Worm (Caenorhabditis elegans) whole organism, young adult: ENCODE measurements around the gene T08D2.8.
A peak's percentile ranks its signal among the peaks of the same experiment; 100 is the strongest.

Source experiments
- D2030.7 ChIP-seq: fragments of 200-800 bp; sonication (Bioruptor generic); IDR thresholded peaks from 2 replicates; pipeline ENCODE4 v1.3.6; 2022; ENCODE audit warnings: missing genetic modification reagents, missing genetic modification characterization, missing compliant biosample characterization
- F33H1.4 ChIP-seq: fragments of 200-800 bp; sonication (Bioruptor generic); IDR thresholded peaks from 2 replicates; pipeline ENCODE4 v1.3.6; 2022; ENCODE audit warnings: missing genetic modification reagents, missing genetic modification characterization, missing compliant biosample characterization
- F37B4.10 ChIP-seq: fragments of 200-800 bp; sonication (Bioruptor generic); IDR thresholded peaks from 2 replicates; pipeline ENCODE4 v1.3.6; 2022; ENCODE audit warnings: missing genetic modification characterization, missing compliant biosample characterization
- K11D2.4 ChIP-seq: fragments of 200-800 bp; sonication (Bioruptor generic); IDR thresholded peaks from 2 replicates; pipeline ENCODE4 v1.3.6; 2022; ENCODE audit warnings: missing genetic modification reagents, missing genetic modification characterization, missing compliant biosample characterization
- Y56A3A.18 ChIP-seq: fragments of 200-800 bp; sonication (Bioruptor generic); IDR thresholded peaks from 2 replicates; pipeline ENCODE4 v1.3.6; 2022; ENCODE audit warnings: missing genetic modification reagents, missing genetic modification characterization, missing compliant biosample characterization
- Y79H2A.3 ChIP-seq: fragments of 200-800 bp; sonication (Bioruptor generic); conservative IDR thresholded peaks from 2 replicates; pipeline ENCODE4 v1.3.6; 2022; ENCODE audit warnings: missing genetic modification reagents, missing genetic modification characterization, missing compliant biosample characterization
- attf-3 ChIP-seq: fragments of 200-800 bp; sonication (Bioruptor generic); conservative IDR thresholded peaks from 2 replicates; pipeline ENCODE4 v1.3.6; 2022; ENCODE audit warnings: missing genetic modification reagents, missing genetic modification characterization, missing compliant biosample characterization
- bed-1 ChIP-seq: fragments of 200-800 bp; sonication (Bioruptor generic); IDR thresholded peaks from 2 replicates; pipeline ENCODE4 v1.3.6; 2022; ENCODE audit warnings: missing genetic modification reagents, missing genetic modification characterization, missing compliant biosample characterization
- ceh-100 ChIP-seq: fragments of 200-800 bp; sonication (Bioruptor generic); IDR thresholded peaks from 2 replicates; pipeline ENCODE4 v1.3.6; 2022; ENCODE audit warnings: missing genetic modification reagents, missing genetic modification characterization, missing compliant biosample characterization
- ceh-91 ChIP-seq: fragments of 200-800 bp; sonication (Bioruptor generic); IDR thresholded peaks from 2 replicates; pipeline ENCODE4 v1.3.6; 2022; ENCODE audit warnings: missing genetic modification reagents, missing genetic modification characterization, missing compliant biosample characterization
- dox-1 ChIP-seq: fragments of 200-800 bp; sonication (Bioruptor generic); IDR thresholded peaks from 2 replicates; pipeline ENCODE4 v1.3.6; 2022; ENCODE audit warnings: missing genetic modification reagents, missing genetic modification characterization, missing compliant biosample characterization
- egrh-3 ChIP-seq: fragments of 200-800 bp; sonication (Bioruptor generic); IDR thresholded peaks from 2 replicates; pipeline ENCODE4 v1.3.6; 2022; ENCODE audit warnings: missing genetic modification reagents, missing genetic modification characterization, missing compliant biosample characterization
- ekl-4 ChIP-seq: fragments of 200-800 bp; sonication (Bioruptor generic); IDR thresholded peaks from 2 replicates; pipeline ENCODE4 v1.3.6; 2022; ENCODE audit warnings: missing genetic modification reagents, missing genetic modification characterization, missing compliant biosample characterization
- hlh-26 ChIP-seq: fragments of 200-800 bp; sonication (Bioruptor generic); conservative IDR thresholded peaks from 2 replicates; pipeline ENCODE4 v1.3.6; 2022; ENCODE audit warnings: missing genetic modification reagents, missing genetic modification characterization, missing compliant biosample characterization
- hmg-1.2 ChIP-seq: fragments of 200-800 bp; sonication (Bioruptor generic); IDR thresholded peaks from 2 replicates; pipeline ENCODE4 v1.3.6; 2022; ENCODE audit warnings: missing genetic modification reagents, missing genetic modification characterization, missing compliant biosample characterization
- hmg-20 ChIP-seq: fragments of 200-800 bp; sonication (Bioruptor generic); IDR thresholded peaks from 2 replicates; pipeline ENCODE4 v1.3.6; 2022; ENCODE audit warnings: missing genetic modification reagents, missing genetic modification characterization, missing compliant biosample characterization
- hsf-1 ChIP-seq: fragments of 200-800 bp; sonication (Bioruptor generic); IDR thresholded peaks from 2 replicates; pipeline ENCODE4 v1.3.6; 2022; ENCODE audit warnings: missing genetic modification reagents, missing genetic modification characterization, missing compliant biosample characterization
- let-526 ChIP-seq: fragments of 200-800 bp; sonication (Bioruptor generic); IDR thresholded peaks from 2 replicates; pipeline ENCODE4 v1.3.6; 2022; ENCODE audit warnings: missing genetic modification reagents, missing genetic modification characterization, missing compliant biosample characterization
- lsl-1 ChIP-seq: fragments of 200-800 bp; sonication (Bioruptor generic); optimal IDR thresholded peaks from 2 replicates; lab custom pipeline; 2018; ENCODE audit warnings: mild to moderate bottlenecking, missing genetic modification characterization, moderate library complexity, missing compliant biosample characterization
- madf-6 ChIP-seq: fragments of 200-800 bp; sonication (Bioruptor generic); IDR thresholded peaks from 2 replicates; pipeline ENCODE4 v1.3.6; 2022; ENCODE audit warnings: missing genetic modification reagents, missing genetic modification characterization, missing compliant biosample characterization
- madf-8 ChIP-seq: fragments of 200-800 bp; sonication (Bioruptor generic); conservative IDR thresholded peaks from 2 replicates; pipeline ENCODE4 v1.3.6; 2022; ENCODE audit warnings: missing genetic modification reagents, missing genetic modification characterization, missing compliant biosample characterization
- mcd-1 ChIP-seq: fragments of 200-800 bp; sonication (Bioruptor generic); IDR thresholded peaks from 2 replicates; pipeline ENCODE4 v1.3.6; 2022; ENCODE audit warnings: missing genetic modification reagents, missing genetic modification characterization, missing compliant biosample characterization
- nfyb-1 ChIP-seq: fragments of 200-800 bp; sonication (Bioruptor generic); IDR thresholded peaks from 2 replicates; pipeline ENCODE4 v1.3.6; 2022; ENCODE audit warnings: missing genetic modification reagents, missing genetic modification characterization, missing compliant biosample characterization
- nhr-120 ChIP-seq: fragments of 200-800 bp; sonication (Bioruptor generic); IDR thresholded peaks from 2 replicates; pipeline ENCODE4 v1.3.6; 2022; ENCODE audit warnings: missing genetic modification characterization, missing compliant biosample characterization
- nhr-80 ChIP-seq: sonication (generic microtip); optimal IDR thresholded peaks from 2 replicates; lab custom pipeline; 2016; ENCODE audit warnings: missing genetic modification characterization, missing compliant biosample characterization
- pbrm-1 ChIP-seq: fragments of 200-800 bp; sonication (Bioruptor generic); IDR thresholded peaks from 2 replicates; pipeline ENCODE4 v1.3.6; 2022; ENCODE audit warnings: missing genetic modification reagents, missing genetic modification characterization, missing compliant biosample characterization
- pha-4 ChIP-seq: fragments of 150-350 bp; sonication (generic microtip); optimal IDR thresholded peaks from 2 replicates; lab custom pipeline; 2014; ENCODE audit warnings: missing biosample characterization, missing genetic modification reagents, missing genetic modification characterization
- rcor-1 ChIP-seq: fragments of 200-800 bp; sonication (Bioruptor generic); IDR thresholded peaks from 2 replicates; pipeline ENCODE4 v1.3.6; 2022; ENCODE audit warnings: missing genetic modification reagents, missing genetic modification characterization, missing compliant biosample characterization
- sea-2 ChIP-seq: fragments of 200-800 bp; sonication (Bioruptor generic); IDR thresholded peaks from 2 replicates; pipeline ENCODE4 v1.3.6; 2022; ENCODE audit warnings: missing genetic modification characterization, missing compliant biosample characterization
- snpc-1.1 ChIP-seq: sonication (generic microtip); optimal IDR thresholded peaks from 2 replicates; lab custom pipeline; 2017; ENCODE audit warnings: missing genetic modification characterization, mild to moderate bottlenecking, missing compliant biosample characterization, antibody characterized with exemption, moderate library complexity, missing genotype, missing genetic modification reagents; ENCODE audit not compliant: insufficient read depth
- snpc-3.4 ChIP-seq: sonication (generic microtip); optimal IDR thresholded peaks from 2 replicates; lab custom pipeline; 2017; ENCODE audit warnings: missing genetic modification characterization, mild to moderate bottlenecking, missing compliant biosample characterization, antibody characterized with exemption, moderate library complexity, missing genotype, missing genetic modification reagents
- xnd-1 ChIP-seq: sonication (generic microtip); optimal IDR thresholded peaks from 2 replicates; lab custom pipeline; 2016; ENCODE audit warnings: missing genotype, missing genetic modification reagents, missing genetic modification characterization, missing compliant biosample characterization
- zfh-2 ChIP-seq: fragments of 200-800 bp; sonication (Bioruptor generic); conservative IDR thresholded peaks from 2 replicates; pipeline ENCODE4 v1.3.6; 2022; ENCODE audit warnings: missing genetic modification reagents, missing genetic modification characterization, missing compliant biosample characterization
- ztf-22 ChIP-seq: fragments of 200-800 bp; sonication (Bioruptor generic); optimal IDR thresholded peaks from 2 replicates; lab custom pipeline; 2018; ENCODE audit warnings: mild to moderate bottlenecking, missing genetic modification characterization, moderate library complexity, missing compliant biosample characterization
- ztf-28 ChIP-seq: fragments of 200-800 bp; sonication (Bioruptor generic); IDR thresholded peaks from 2 replicates; pipeline ENCODE4 v1.3.6; 2022; ENCODE audit warnings: missing genetic modification reagents, missing genetic modification characterization, missing compliant biosample characterization

T08D2.8 gene

DNA sequence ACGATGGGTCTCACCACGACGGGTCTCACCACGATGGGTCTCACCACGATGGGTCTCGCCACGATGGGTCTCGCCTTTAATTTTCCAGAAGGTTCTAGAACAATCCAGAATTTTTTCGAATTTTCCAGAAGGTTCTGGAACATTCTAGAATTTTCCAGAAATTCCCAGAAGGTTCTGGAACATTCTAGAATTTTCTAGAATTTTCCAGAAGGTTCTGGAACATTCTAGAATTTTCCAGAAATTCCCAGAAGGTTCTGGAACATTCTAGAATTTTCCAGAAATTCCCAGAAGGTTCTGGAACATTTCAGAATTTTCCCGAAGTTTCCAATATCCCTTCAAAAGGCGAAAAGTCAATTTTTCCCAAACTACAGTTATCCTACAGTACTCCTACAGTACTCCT is 23.1 kb upstream of the T08D2.8 start:
- TF ChIP-seq hsf-1 (GFP tag; lab: Robert Waterston, UW) (peak; percentile 98), F33H1.4 (GFP tag; lab: Robert Waterston, UW) (peak; percentile 6; the same call in 1 of the 2 replicates), pbrm-1 (GFP tag; lab: Robert Waterston, UW) (0 out of 2 replicates have a peak, but pooled peaks have one; percentile 47), dox-1 (GFP tag; lab: Robert Waterston, UW) (peak; percentile 82), ekl-4 (GFP tag; lab: Robert Waterston, UW) (0 out of 2 replicates have a peak, but pooled peaks have one; percentile 14), ceh-100 (0 out of 2 replicates have a peak, but pooled peaks have one; percentile 50), Y79H2A.3 (GFP tag; lab: Robert Waterston, UW) (0 out of 2 replicates have a peak, but pooled peaks have one; percentile 26), egrh-3 (GFP tag; lab: Robert Waterston, UW) (0 out of 2 replicates have a peak, but pooled peaks have one; percentile 6), madf-6 (GFP tag; lab: Robert Waterston, UW) (peak; percentile 50; the same call in 1 of the 2 replicates), rcor-1 (GFP tag; lab: Robert Waterston, UW) (peak; percentile 32; the same call in 1 of the 2 replicates)
- TF ChIP-seq, all 124 proteins: peak for 10; not testable (repeated sequence) for 114

DNA sequence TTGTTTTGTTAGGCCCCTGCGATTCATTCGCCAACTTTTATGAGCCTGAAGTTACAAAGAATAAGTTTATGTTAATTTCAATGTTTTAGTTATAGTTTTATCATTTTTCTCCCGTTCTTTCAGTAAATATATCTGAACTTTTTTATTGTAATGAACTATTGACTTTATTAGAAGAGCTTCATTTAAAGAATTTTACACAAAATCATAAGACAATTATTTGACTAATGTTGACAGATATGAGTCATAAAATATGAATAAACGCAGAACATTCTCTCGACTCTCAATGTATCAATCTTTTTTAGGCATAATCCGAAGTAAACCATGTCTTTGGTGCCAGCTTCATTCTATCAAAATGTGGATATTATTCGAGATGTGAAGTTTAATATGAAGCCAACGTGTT is 15.6 kb upstream of the T08D2.8 start, which contains the start of the genes T08D2.5 and T08D2.4:
Gene T08D2.5, plus strand, starts transcription at position 301 of the 400 bp plus-strand sequence.
Gene T08D2.4, plus strand, starts transcription at position 322 of the 400 bp plus-strand sequence.
- TF ChIP-seq snpc-3.4 (tag; lab: Kevin White, UChicago) (no peak), let-526 (GFP tag; lab: Robert Waterston, UW) (no peak), hlh-26 (GFP tag; lab: Robert Waterston, UW) (no peak), ztf-28 (no peak)

DNA sequence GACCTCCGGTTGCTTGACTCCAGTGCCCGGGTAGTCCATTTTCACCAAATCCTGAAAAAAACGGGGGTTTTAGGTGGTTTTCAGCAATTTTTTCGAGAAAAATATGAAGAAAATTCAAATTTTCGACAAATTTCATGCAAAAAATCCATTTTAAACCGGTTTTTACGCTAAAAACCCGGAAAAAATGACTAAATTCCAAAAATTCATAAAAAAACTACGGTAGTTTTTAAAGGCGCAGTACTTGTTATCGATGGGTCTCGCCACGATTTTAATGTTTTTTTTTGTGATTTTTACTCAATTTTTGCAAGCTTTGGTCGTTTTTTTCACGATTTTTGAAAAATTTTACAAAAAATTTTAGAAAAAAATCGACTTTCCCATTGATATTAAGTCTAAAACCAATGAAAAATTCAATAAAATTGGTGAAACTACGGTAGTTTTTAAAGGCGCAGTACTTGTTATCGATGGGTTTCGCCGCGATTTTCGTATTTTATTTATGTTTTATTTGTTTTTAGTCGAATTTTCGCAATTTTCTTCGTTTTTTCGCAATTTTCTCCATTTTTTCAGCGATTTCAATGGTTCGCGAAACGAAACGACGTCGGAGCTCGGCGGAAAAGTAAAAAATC is 10.4 kb upstream of the T08D2.8 start, which contains the start of the genes T08D2.6 and chkr-1:
Gene T08D2.6, minus strand, starts transcription at position 51 of the 623 bp plus-strand sequence.
Gene chkr-1, plus strand, starts transcription at position 573 of the 623 bp plus-strand sequence.
- TF ChIP-seq F33H1.4 (GFP tag; lab: Robert Waterston, UW) (peak; percentile 93), madf-8 (GFP tag; lab: Robert Waterston, UW) (peak; percentile 47), D2030.7 (GFP tag; lab: Robert Waterston, UW) (peak; percentile 80), hmg-1.2 (GFP tag; lab: Robert Waterston, UW) (0 out of 2 replicates have a peak, but pooled peaks have one; percentile 12), madf-6 (GFP tag; lab: Robert Waterston, UW) (peak; percentile 82), ceh-91 (peak; percentile 58; the same call in 1 of the 2 replicates), lsl-1 (GFP tag; lab: Kevin White, UChicago) (peak; percentile 66), xnd-1 (peak; percentile 79)

DNA sequence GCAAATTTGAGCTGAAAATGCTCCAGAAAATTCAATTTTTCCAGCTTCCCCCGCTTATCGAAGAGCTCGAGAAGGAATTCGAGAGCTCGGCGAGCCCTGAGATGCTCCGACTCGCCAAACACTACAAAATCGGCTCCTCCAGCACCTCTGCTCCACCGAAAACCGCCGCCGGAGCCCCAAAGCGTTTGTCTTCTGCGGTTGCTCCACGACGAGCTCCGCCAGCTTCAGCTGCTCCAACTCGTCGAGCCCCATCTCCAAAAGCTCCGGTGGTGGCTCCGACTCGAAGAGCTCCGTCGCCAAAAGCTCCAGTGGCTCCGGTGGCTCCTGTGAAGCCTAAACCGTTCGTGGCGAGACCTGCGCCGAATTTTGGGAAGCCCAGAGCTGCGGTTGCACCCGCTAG is 3.8 kb downstream of the T08D2.8 start:
- no peak for TF ChIP-seq nhr-120 (GFP tag; lab: Robert Waterston, UW)
- 0 out of 2 replicates have a peak, but pooled peaks have one; percentile 64 for TF ChIP-seq bed-1 (GFP tag; lab: Robert Waterston, UW)
- TF ChIP-seq attf-3, result no peak
- TF ChIP-seq snpc-1.1 (tag; lab: Kevin White, UChicago), result no peak
- no peak for TF ChIP-seq lsl-1 (GFP tag; lab: Kevin White, UChicago)
- no peak for TF ChIP-seq Y56A3A.18 (GFP tag; lab: Robert Waterston, UW)
- TF ChIP-seq egrh-3 (GFP tag; lab: Robert Waterston, UW), result peak; percentile 90
- no peak for TF ChIP-seq nhr-80 (tag; lab: Kevin White, UChicago)
- TF ChIP-seq sea-2 (GFP tag; lab: Robert Waterston, UW), result no peak
- TF ChIP-seq mcd-1 (GFP tag; lab: Robert Waterston, UW), result no peak
- peak; percentile 76 for TF ChIP-seq zfh-2
- TF ChIP-seq K11D2.4, result no peak
- TF ChIP-seq nfyb-1, result 0 out of 2 replicates have a peak, but pooled peaks have one; percentile 22
- TF ChIP-seq ztf-22 (GFP tag; lab: Kevin White, UChicago), result no peak
- no peak for TF ChIP-seq pha-4
- TF ChIP-seq F37B4.10 (GFP tag; lab: Robert Waterston, UW), result no peak
- no peak for TF ChIP-seq hmg-20 (GFP tag; lab: Robert Waterston, UW)
